Worm (Caenorhabditis elegans) whole organism, L1 larva: ENCODE data around the gene apl-1.

Experiments
- C04F5.9 ChIP-seq: sonication (generic microtip); optimal IDR thresholded peaks from 2 replicates; lab custom pipeline; 2016; ENCODE audit warnings: missing genetic modification characterization, missing compliant biosample characterization
- C16A3.4 ChIP-seq: fragments of 150-350 bp; optimal IDR thresholded peaks from 2 replicates; lab custom pipeline; 2014; ENCODE audit warnings: missing biosample characterization, missing genetic modification characterization
- C34B4.2 ChIP-seq: sonication (generic microtip); optimal IDR thresholded peaks from 2 replicates; lab custom pipeline; 2017; ENCODE audit warnings: mild to moderate bottlenecking, missing genetic modification characterization, missing compliant biosample characterization
- Y116A8C.19 ChIP-seq: sonication (generic microtip); optimal IDR thresholded peaks from 2 replicates; lab custom pipeline; 2016; ENCODE audit warnings: missing compliant biosample characterization, missing genetic modification characterization, borderline replicate concordance
- aha-1 ChIP-seq: fragments of 150-350 bp; optimal IDR thresholded peaks from 2 replicates; lab custom pipeline; 2014; ENCODE audit warnings: missing biosample characterization, missing genetic modification characterization
- blmp-1 ChIP-seq: fragments of 150-350 bp; optimal IDR thresholded peaks from 2 replicates; lab custom pipeline; 2014; ENCODE audit warnings: missing biosample characterization, missing genetic modification characterization
- ceh-63 ChIP-seq: fragments of 200-800 bp; sonication (Bioruptor generic); optimal IDR thresholded peaks from 2 replicates; lab custom pipeline; 2018; ENCODE audit warnings: mild to moderate bottlenecking, missing genetic modification characterization, missing compliant biosample characterization
- ceh-8 ChIP-seq: fragments of 200-800 bp; sonication (Bioruptor generic); optimal IDR thresholded peaks from 2 replicates; lab custom pipeline; 2018; ENCODE audit warnings: mild to moderate bottlenecking, missing genetic modification characterization, moderate library complexity, missing compliant biosample characterization
- ceh-90 ChIP-seq: sonication (generic microtip); optimal IDR thresholded peaks from 2 replicates; lab custom pipeline; 2016; ENCODE audit warnings: missing genetic modification characterization, missing compliant biosample characterization
- dsc-1 ChIP-seq: sonication (generic microtip); optimal IDR thresholded peaks from 2 replicates; lab custom pipeline; 2016; ENCODE audit warnings: mild to moderate bottlenecking, missing genetic modification characterization, missing compliant biosample characterization
- efl-1 ChIP-seq, 4 experiments: fragments of 150-350 bp; optimal IDR thresholded peaks in 3 of 4; peaks in 1 of 4; 1 replicate in 1 of 4; 2 replicates in 3 of 4; lab custom pipeline; 2014; ENCODE audit warnings: missing biosample characterization in 2 of 4, missing genetic modification characterization in 2 of 4, missing genetic modification reagents in 2 of 4
- egl-13 ChIP-seq: sonication (generic microtip); optimal IDR thresholded peaks from 2 replicates; lab custom pipeline; 2016; ENCODE audit warnings: missing genotype, missing genetic modification reagents, missing genetic modification characterization, missing compliant biosample characterization
- egl-27 ChIP-seq, 2 experiments: fragments of 150-350 bp in 1 of 2; sonication (generic microtip); optimal IDR thresholded peaks; 3 replicates each; lab custom pipeline; 2017 to 2018; ENCODE audit warnings: missing biosample characterization in 2 of 2, missing genetic modification characterization in 2 of 2, missing genetic modification reagents in 2 of 2
- elt-2 ChIP-seq: sonication (generic microtip); optimal IDR thresholded peaks from 2 replicates; lab custom pipeline; 2016; ENCODE audit warnings: missing genetic modification characterization, mild to moderate bottlenecking, inconsistent platforms, missing compliant biosample characterization, missing genetic modification reagents
- elt-3 ChIP-seq, 6 experiments: fragments of 150-350 bp in 1 of 6; sonication (generic microtip); optimal IDR thresholded peaks; 2 replicates each; lab custom pipeline; 2017 to 2018; ENCODE audit warnings: missing biosample characterization in 6 of 6, missing genetic modification characterization in 6 of 6, inconsistent platforms in 1 of 6
- ets-5 ChIP-seq: fragments of 200-800 bp; sonication (Bioruptor generic); IDR thresholded peaks from 2 replicates; pipeline ENCODE4 v1.3.6; 2022; ENCODE audit warnings: missing genetic modification characterization, missing compliant biosample characterization
- fkh-10 ChIP-seq: sonication (generic microtip); optimal IDR thresholded peaks from 2 replicates; lab custom pipeline; 2017; ENCODE audit warnings: missing biosample characterization, missing genetic modification reagents, missing genetic modification characterization
- fkh-8 ChIP-seq: sonication (generic microtip); optimal IDR thresholded peaks from 2 replicates; lab custom pipeline; 2016; ENCODE audit warnings: mild to moderate bottlenecking, missing genetic modification characterization, missing compliant biosample characterization
- irx-1 ChIP-seq: sonication (generic microtip); optimal IDR thresholded peaks from 2 replicates; lab custom pipeline; 2016; ENCODE audit warnings: missing genetic modification characterization, missing compliant biosample characterization
- lin-13 ChIP-seq: fragments of 150-350 bp; optimal IDR thresholded peaks from 2 replicates; lab custom pipeline; 2014; ENCODE audit warnings: missing biosample characterization, missing genetic modification reagents, missing genetic modification characterization
- lin-35 ChIP-seq, 2 experiments: fragments of 150-350 bp; optimal IDR thresholded peaks; 2 replicates each; lab custom pipeline; 2014; ENCODE audit warnings: missing biosample characterization in 2 of 2, missing genetic modification characterization in 2 of 2, missing genetic modification reagents in 2 of 2
- lir-3 ChIP-seq: sonication (generic microtip); optimal IDR thresholded peaks from 2 replicates; lab custom pipeline; 2016; ENCODE audit warnings: mild to moderate bottlenecking, missing genetic modification characterization, moderate library complexity, missing compliant biosample characterization; ENCODE audit not compliant: poor library complexity
- mep-1 ChIP-seq: fragments of 150-350 bp; optimal IDR thresholded peaks from 2 replicates; lab custom pipeline; 2014; ENCODE audit warnings: missing biosample characterization, missing genetic modification characterization
- nhr-12 ChIP-seq: sonication (generic microtip); optimal IDR thresholded peaks from 2 replicates; lab custom pipeline; 2017; ENCODE audit warnings: missing biosample characterization, missing genetic modification characterization
- nhr-28 ChIP-seq: fragments of 150-350 bp; optimal IDR thresholded peaks from 2 replicates; lab custom pipeline; 2014; ENCODE audit warnings: missing biosample characterization, missing genetic modification characterization
- nhr-47 ChIP-seq: sonication (generic microtip); optimal IDR thresholded peaks from 2 replicates; lab custom pipeline; 2016; ENCODE audit warnings: mild to moderate bottlenecking, missing genetic modification characterization, moderate library complexity, missing compliant biosample characterization
- nhr-71 ChIP-seq: sonication (generic microtip); optimal IDR thresholded peaks from 2 replicates; lab custom pipeline; 2016; ENCODE audit warnings: mild to moderate bottlenecking, missing genetic modification characterization, moderate library complexity, missing compliant biosample characterization
- nhr-77 ChIP-seq: fragments of 150-350 bp; optimal IDR thresholded peaks from 2 replicates; lab custom pipeline; 2014; ENCODE audit warnings: missing biosample characterization, missing genetic modification characterization
- nhr-85 ChIP-seq: sonication (generic microtip); peaks from one replicate; lab custom pipeline; 2016; ENCODE audit warnings: missing genetic modification characterization, inconsistent platforms, missing compliant biosample characterization
- pax-3 ChIP-seq: fragments of 200-800 bp; sonication (Bioruptor generic); optimal IDR thresholded peaks from 2 replicates; lab custom pipeline; 2018; ENCODE audit warnings: mild to moderate bottlenecking, missing genetic modification characterization, moderate library complexity, missing compliant biosample characterization
- rnt-1 ChIP-seq: sonication (generic microtip); optimal IDR thresholded peaks from 2 replicates; lab custom pipeline; 2016; ENCODE audit warnings: mild to moderate bottlenecking, missing genetic modification characterization, moderate library complexity, missing compliant biosample characterization
- skn-1 ChIP-seq: fragments of 150-350 bp; optimal IDR thresholded peaks from 2 replicates; lab custom pipeline; 2014; ENCODE audit warnings: missing biosample characterization, missing genetic modification characterization
- snpc-4 ChIP-seq: fragments of 150-350 bp; optimal IDR thresholded peaks from 2 replicates; lab custom pipeline; 2014; ENCODE audit warnings: missing biosample characterization, missing genetic modification characterization
- snu-23 ChIP-seq: sonication (generic microtip); optimal IDR thresholded peaks from 2 replicates; lab custom pipeline; 2016; ENCODE audit warnings: missing genetic modification characterization, missing compliant biosample characterization
- sox-4 ChIP-seq: sonication (generic microtip); optimal IDR thresholded peaks from 2 replicates; lab custom pipeline; 2016; ENCODE audit warnings: missing genetic modification characterization, missing compliant biosample characterization
- sup-37 ChIP-seq: fragments of 200-800 bp; sonication (Bioruptor generic); optimal IDR thresholded peaks from 2 replicates; lab custom pipeline; 2018; ENCODE audit warnings: mild to moderate bottlenecking, missing genetic modification characterization, missing compliant biosample characterization
- tbx-2 ChIP-seq: sonication (generic microtip); optimal IDR thresholded peaks from 2 replicates; lab custom pipeline; 2016; ENCODE audit warnings: missing genetic modification characterization, missing compliant biosample characterization
- unc-98 ChIP-seq: fragments of 200-800 bp; sonication (Bioruptor generic); IDR thresholded peaks from 2 replicates; pipeline ENCODE4 v1.3.6; 2022; ENCODE audit warnings: missing genetic modification characterization, missing compliant biosample characterization
- zag-1 ChIP-seq: fragments of 150-350 bp; optimal IDR thresholded peaks from 2 replicates; lab custom pipeline; 2014; ENCODE audit warnings: missing biosample characterization, missing genetic modification characterization
- ztf-4 ChIP-seq: fragments of 150-350 bp; optimal IDR thresholded peaks from 2 replicates; lab custom pipeline; 2014; ENCODE audit warnings: missing biosample characterization, missing genetic modification characterization

Gene apl-1

DNA sequence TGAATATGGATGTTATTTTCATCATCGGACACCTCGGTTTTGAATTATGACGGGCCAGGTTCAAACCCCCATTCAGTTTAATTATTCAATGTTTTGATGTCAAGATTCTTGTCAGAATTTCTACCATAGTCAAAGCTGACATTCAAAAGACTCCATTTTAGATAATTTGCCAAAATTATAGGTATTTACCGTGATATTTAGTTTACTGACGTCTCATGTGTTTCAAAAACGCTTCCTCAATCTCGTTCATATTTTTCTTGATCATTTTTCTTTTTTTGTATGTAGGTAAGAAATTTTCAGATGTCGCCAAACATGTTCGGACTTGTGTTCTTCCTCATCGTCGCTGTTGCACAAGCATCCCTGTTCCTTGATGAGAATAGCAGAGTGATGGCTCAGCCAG, 46.1 kb upstream of the apl-1 start, which contains the start of gene EGAP5.1:
EGAP5.1 (plus strand) TSS at position 301 of the 400 bp plus-strand sequence.
- no peak for TF ChIP-seq fkh-8
- no peak for TF ChIP-seq tbx-2 (tag; lab: Kevin White, UChicago)
- no peak for TF ChIP-seq aha-1
- no peak for TF ChIP-seq zag-1 (tag; lab: Kevin White, UChicago)
- TF ChIP-seq lin-13 (GFP tag; lab: Kevin White, UChicago) = no peak
- no peak for TF ChIP-seq nhr-28
- TF ChIP-seq ceh-8 (GFP tag; lab: Kevin White, UChicago) = no peak

- TF ChIP-seq snu-23 (GFP tag; lab: Kevin White, UChicago) = no peak
- TF ChIP-seq sup-37 (GFP tag; lab: Kevin White, UChicago) = no peak
- TF ChIP-seq egl-13 (tag; lab: Kevin White, UChicago) = no peak
- no peak for TF ChIP-seq ceh-63 (GFP tag; lab: Kevin White, UChicago)
- TF ChIP-seq efl-1 (optimal IDR thresholded peaks at IDR 0.05; lab: Kevin White, UChicago) = no peak
- TF ChIP-seq efl-1 (GFP tag; optimal IDR thresholded peaks at IDR 0.05 in 1 of 2; lab: Kevin White, UChicago) = peak in 1 of 2 experiments; percentile 12
- peak; percentile 23 for TF ChIP-seq elt-2 (tag; lab: Kevin White, UChicago)
- no peak for TF ChIP-seq ets-5 (GFP tag; lab: Robert Waterston, UW)
- no peak for TF ChIP-seq nhr-28
- TF ChIP-seq blmp-1 (tag; lab: Kevin White, UChicago) = no peak
- TF ChIP-seq nhr-85 = peak; percentile 64
- TF ChIP-seq unc-98 (GFP tag; lab: Robert Waterston, UW) = no peak
- TF ChIP-seq egl-27 (tag; optimal IDR thresholded peaks at IDR 0.05; lab: Kevin White, UChicago) = no peak
- no peak for TF ChIP-seq snpc-4 (tag; lab: Kevin White, UChicago)
- peak in 1 of 6 experiments; percentile 33 for TF ChIP-seq elt-3 (tag; optimal IDR thresholded peaks at IDR 0.05; lab: Kevin White, UChicago)
- no peak for TF ChIP-seq C04F5.9 (tag; lab: Kevin White, UChicago)
These were observed 43.0 kb upstream of the apl-1 start, which contains the start of gene C31H2.4 for ce11 chrX:5159645-5160044. Gene C31H2.4, minus strand, starts transcription at chrX:5159663.

DNA sequence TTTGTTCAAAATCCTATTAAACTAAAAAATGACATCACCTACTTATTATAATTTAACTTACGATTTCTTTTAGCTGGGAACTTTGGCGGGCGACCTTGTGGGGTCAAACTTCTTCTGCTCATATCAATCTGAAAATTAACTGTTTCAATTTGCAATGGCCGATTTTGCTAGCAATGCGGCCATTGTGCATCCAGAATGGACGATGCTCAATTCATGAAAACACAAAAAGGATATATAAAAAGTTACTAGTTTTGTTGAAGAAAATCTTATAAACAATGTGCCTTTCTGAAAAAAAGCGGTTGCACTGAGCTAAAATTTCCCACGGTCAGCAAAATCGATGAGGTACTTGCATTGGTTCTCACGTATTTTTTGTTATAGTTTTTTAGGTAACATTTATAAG, 37.6 kb upstream of the apl-1 start, which contains the start of gene C31H2.3:
C31H2.3 (minus strand) TSS at position 101 of the 400 bp plus-strand sequence.
- TF ChIP-seq lin-35 (GFP tag; optimal IDR thresholded peaks at IDR 0.05; lab: Kevin White, UChicago) = no peak
- no peak for TF ChIP-seq fkh-8
- TF ChIP-seq mep-1 (tag; lab: Kevin White, UChicago) = no peak
- TF ChIP-seq ztf-4 (tag; lab: Kevin White, UChicago) = no peak
- TF ChIP-seq lir-3 (tag; lab: Kevin White, UChicago) = no peak
- TF ChIP-seq pax-3 (tag; lab: Kevin White, UChicago) = no peak
- TF ChIP-seq ceh-90 (tag; lab: Kevin White, UChicago) = no peak
- no peak for TF ChIP-seq nhr-12
- no peak for TF ChIP-seq C34B4.2 (tag; lab: Kevin White, UChicago)
- TF ChIP-seq C16A3.4 (tag; lab: Kevin White, UChicago) = no peak
- no peak for TF ChIP-seq nhr-77
- TF ChIP-seq nhr-71 (tag; lab: Kevin White, UChicago) = no peak
- TF ChIP-seq skn-1 (tag; lab: Kevin White, UChicago) = no peak
- TF ChIP-seq unc-98 (GFP tag; lab: Robert Waterston, UW) = no peak

DNA sequence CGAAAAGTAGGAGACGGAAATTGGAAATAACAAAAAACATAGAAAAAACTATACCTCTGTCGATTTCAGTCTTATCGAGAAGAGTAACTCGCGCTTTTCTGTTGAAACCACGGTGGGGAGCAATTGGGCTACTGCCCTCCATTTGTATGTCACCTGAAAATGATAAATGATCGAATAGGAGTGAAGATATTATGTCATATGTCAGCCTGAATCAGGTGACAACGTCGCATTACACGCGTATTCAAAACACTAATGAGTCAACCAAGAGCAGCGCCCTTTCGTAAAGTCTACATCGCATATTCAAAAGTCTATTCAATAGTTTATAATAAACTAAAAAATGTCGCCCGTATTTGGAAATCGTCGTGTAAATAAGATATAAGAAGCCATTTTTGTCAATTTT, 36.3 kb upstream of the apl-1 start:
- TF ChIP-seq nhr-47 (peak; percentile 21), fkh-10 (GFP tag; lab: Kevin White, UChicago) (no peak), rnt-1 (tag; lab: Kevin White, UChicago) (no peak), aha-1 (no peak), sox-4 (peak; percentile 34), efl-1 (optimal IDR thresholded peaks at IDR 0.05; lab: Kevin White, UChicago) (no peak), efl-1 (GFP tag; optimal IDR thresholded peaks at IDR 0.05 in 1 of 2; lab: Kevin White, UChicago) (no peak), Y116A8C.19 (tag; lab: Kevin White, UChicago) (no peak), fkh-8 (peak; percentile 56), nhr-71 (tag; lab: Kevin White, UChicago) (peak; percentile 37), irx-1 (tag; lab: Kevin White, UChicago) (no peak), dsc-1 (tag; lab: Kevin White, UChicago) (peak; percentile 68)
- TF ChIP-seq, all 84 proteins: peak for 5
